Worm (Caenorhabditis elegans) whole organism, late embryonic: ENCODE results near the gene F44A6.3.

ENCODE experiments used
- K09A11.1 ChIP-seq: sonication (generic microtip); optimal IDR thresholded peaks from 2 replicates; lab custom pipeline; 2017; ENCODE audit warnings: antibody characterized with exemption, mild to moderate bottlenecking, missing genetic modification characterization, missing compliant biosample characterization; ENCODE audit not compliant: insufficient read depth
- ceh-22 ChIP-seq: sonication (generic microtip); optimal IDR thresholded peaks from 2 replicates; lab custom pipeline; 2017; ENCODE audit warnings: missing biosample characterization, missing genetic modification characterization
- elt-2 ChIP-seq: sonication (generic microtip); optimal IDR thresholded peaks from 2 replicates; lab custom pipeline; 2016; ENCODE audit warnings: missing genetic modification reagents, missing genetic modification characterization, missing compliant biosample characterization
- eyg-1 ChIP-seq: sonication (generic microtip); optimal IDR thresholded peaks from 2 replicates; lab custom pipeline; 2016; ENCODE audit warnings: missing genotype, missing genetic modification characterization, missing compliant biosample characterization
- hlh-13 ChIP-seq: fragments of 200-800 bp; sonication (Bioruptor generic); optimal IDR thresholded peaks from 2 replicates; lab custom pipeline; 2018; ENCODE audit warnings: mild to moderate bottlenecking, missing genetic modification characterization, missing compliant biosample characterization
- hlh-15 ChIP-seq: sonication (generic microtip); optimal IDR thresholded peaks from 2 replicates; lab custom pipeline; 2016; ENCODE audit warnings: missing genetic modification characterization, missing compliant biosample characterization
- lin-11 ChIP-seq: fragments of 200-800 bp; sonication (Bioruptor generic); optimal IDR thresholded peaks from 2 replicates; lab custom pipeline; 2018; ENCODE audit warnings: mild to moderate bottlenecking, missing genetic modification characterization, missing compliant biosample characterization
- nfya-1 ChIP-seq: sonication (generic microtip); optimal IDR thresholded peaks from 2 replicates; lab custom pipeline; 2017; ENCODE audit warnings: missing genetic modification characterization, mild to moderate bottlenecking, missing compliant biosample characterization, antibody characterized with exemption, moderate library complexity
- pag-3 ChIP-seq: sonication (generic microtip); optimal IDR thresholded peaks from 2 replicates; lab custom pipeline; 2016; ENCODE audit warnings: missing compliant biosample characterization, missing genetic modification characterization, borderline replicate concordance
- pha-4 ChIP-seq: fragments of 150-350 bp; optimal IDR thresholded peaks from 2 replicates; lab custom pipeline; 2018; ENCODE audit warnings: missing biosample characterization, missing genetic modification reagents, missing genetic modification characterization
- pqm-1 ChIP-seq: sonication (generic microtip); optimal IDR thresholded peaks from 2 replicates; lab custom pipeline; 2016; ENCODE audit warnings: missing genetic modification characterization, missing compliant biosample characterization
- zip-5 ChIP-seq: sonication (generic microtip); optimal IDR thresholded peaks from 2 replicates; lab custom pipeline; 2016; ENCODE audit warnings: missing genetic modification characterization, missing compliant biosample characterization

DNA sequence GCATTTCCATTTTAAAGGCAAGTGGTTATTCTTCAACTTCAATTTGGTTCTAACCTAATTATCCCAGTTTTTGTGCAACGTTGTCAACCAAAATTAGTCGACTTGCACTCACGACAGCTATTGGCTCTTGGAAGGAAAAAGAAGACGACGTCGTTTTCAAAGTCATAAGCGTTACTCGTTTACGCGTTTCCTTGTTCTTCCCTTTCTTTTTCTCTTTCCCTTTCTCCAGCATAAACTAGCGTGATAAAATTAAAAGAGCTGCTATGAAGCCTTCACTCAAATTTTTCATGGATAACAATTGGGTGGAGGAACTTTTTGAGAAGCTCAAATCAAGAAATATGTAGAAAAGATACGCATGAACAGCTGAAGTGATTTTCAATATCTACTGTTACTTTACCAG is 49.4 kb upstream of the F44A6.3 start:
- TF ChIP-seq ceh-22, result no peak
- TF ChIP-seq pqm-1 (tag; lab: Kevin White, UChicago), result no peak
- TF ChIP-seq hlh-13 (GFP tag; lab: Kevin White, UChicago), result no peak
- TF ChIP-seq nfya-1 (tag; lab: Kevin White, UChicago), result no peak
- TF ChIP-seq pag-3 (tag; lab: Kevin White, UChicago), result no peak
- TF ChIP-seq hlh-15 (tag; lab: Kevin White, UChicago), result no peak
- TF ChIP-seq lin-11, result no peak
- no peak for TF ChIP-seq elt-2
- no peak for TF ChIP-seq K09A11.1 (tag; lab: Kevin White, UChicago)
- TF ChIP-seq pha-4 (tag; lab: Kevin White, UChicago), result no peak
- no peak for TF ChIP-seq eyg-1 (tag; lab: Kevin White, UChicago)
- no peak for TF ChIP-seq zip-5 (tag; lab: Kevin White, UChicago)
